Fruit fly (Drosophila melanogaster) whole organism, embryonic: Measurements from ENCODE around the gene Col4a1.
A peak's percentile ranks its signal among the peaks of the same experiment; 100 is the strongest.

ENCODE experiments used
- Blimp-1 ChIP-seq: fragments of 200-800 bp; sonication (Bioruptor generic); optimal IDR thresholded peaks from 3 replicates; lab custom pipeline; 2018; ENCODE audit warnings: missing biosample characterization, missing genetic modification characterization, mild to moderate bottlenecking, moderate library complexity, missing genetic modification reagents
- CG12659 ChIP-seq: fragments of 200-800 bp; sonication (Bioruptor generic); optimal IDR thresholded peaks from 3 replicates; lab custom pipeline; 2017; ENCODE audit warnings: mild to moderate bottlenecking, missing biosample characterization, missing genetic modification reagents, missing genetic modification characterization
- CG12769 ChIP-seq: fragments of 200-800 bp; sonication (Bioruptor generic); optimal IDR thresholded peaks from 2 replicates; lab custom pipeline; 2019; ENCODE audit warnings: missing biosample characterization, mild to moderate bottlenecking, missing genetic modification characterization, moderate library complexity
- CG14014 ChIP-seq: fragments of 200-800 bp; sonication (Bioruptor generic); IDR thresholded peaks from 2 replicates; pipeline ENCODE4 v1.3.6; 2022; ENCODE audit warnings: missing biosample characterization, missing genetic modification characterization
- CG14050 ChIP-seq: fragments of 200-800 bp; sonication (Bioruptor generic); IDR thresholded peaks from 3 replicates; pipeline ENCODE4 v1.3.6; 2022; ENCODE audit warnings: missing biosample characterization, missing genetic modification characterization
- CG2116 ChIP-seq: fragments of 200-800 bp; sonication (Bioruptor generic); optimal IDR thresholded peaks from 3 replicates; lab custom pipeline; 2018; ENCODE audit warnings: missing biosample characterization, mild to moderate bottlenecking, missing genetic modification characterization
- CG32532 ChIP-seq: fragments of 200-800 bp; sonication (Bioruptor generic); IDR thresholded peaks from 2 replicates; pipeline ENCODE4 v1.3.6; 2022; ENCODE audit warnings: missing biosample characterization, missing genetic modification characterization
- CG4730 ChIP-seq: fragments of 200-800 bp; sonication (Bioruptor generic); IDR thresholded peaks from 2 replicates; pipeline ENCODE4 v1.3.6; 2022; ENCODE audit warnings: missing biosample characterization, missing genetic modification characterization
- CG7556 ChIP-seq: fragments of 200-800 bp; sonication (Bioruptor generic); optimal IDR thresholded peaks from 2 replicates; lab custom pipeline; 2017; ENCODE audit warnings: missing biosample characterization, mild to moderate bottlenecking, missing genetic modification characterization
- CG7987 ChIP-seq: fragments of 200-800 bp; sonication (Bioruptor generic); optimal IDR thresholded peaks from 2 replicates; lab custom pipeline; 2018; ENCODE audit warnings: missing biosample characterization, mild to moderate bottlenecking, missing genetic modification characterization, moderate library complexity
- CG8089 ChIP-seq: fragments of 200-800 bp; sonication (Bioruptor generic); optimal IDR thresholded peaks from 3 replicates; lab custom pipeline; 2016; ENCODE audit warnings: missing biosample characterization, missing genetic modification characterization
- CG9727 ChIP-seq: fragments of 200-800 bp; sonication (Bioruptor generic); optimal IDR thresholded peaks from 3 replicates; lab custom pipeline; 2017; ENCODE audit warnings: missing biosample characterization, mild to moderate bottlenecking, missing genetic modification characterization
- CHES-1-like ChIP-seq: fragments of 200-800 bp; sonication (Bioruptor generic); optimal IDR thresholded peaks from 2 replicates; lab custom pipeline; 2016; ENCODE audit warnings: missing biosample characterization, missing genetic modification characterization
- CTCF ChIP-seq: fragments of 200-800 bp; sonication (Bioruptor generic); optimal IDR thresholded peaks from 2 replicates; lab custom pipeline; 2017; ENCODE audit warnings: missing biosample characterization, mild to moderate bottlenecking, missing genetic modification characterization, moderate library complexity
- Doc2 ChIP-seq: fragments of 200-800 bp; sonication (Bioruptor generic); IDR thresholded peaks from 2 replicates; pipeline ENCODE4 v1.3.6; 2022; ENCODE audit warnings: missing biosample characterization, missing genetic modification characterization
- E2f2 ChIP-seq: fragments of 200-800 bp; sonication (Bioruptor generic); IDR thresholded peaks from 2 replicates; pipeline ENCODE4 v1.3.6; 2022; ENCODE audit warnings: missing biosample characterization, missing genetic modification characterization
- Ets65A ChIP-seq: fragments of 200-800 bp; sonication (Bioruptor generic); peaks from one replicate; lab custom pipeline; 2016; ENCODE audit warnings: missing biosample characterization, missing genetic modification characterization
- H15 ChIP-seq: fragments of 200-800 bp; sonication (Bioruptor generic); IDR thresholded peaks from 3 replicates; pipeline ENCODE4 v1.3.6; 2022; ENCODE audit warnings: missing biosample characterization, missing genetic modification characterization
- Hey ChIP-seq: fragments of 200-800 bp; sonication (Bioruptor generic); optimal IDR thresholded peaks from 3 replicates; lab custom pipeline; 2018; ENCODE audit warnings: missing biosample characterization, mild to moderate bottlenecking, missing genetic modification characterization
- Hmr ChIP-seq: fragments of 200-800 bp; sonication (Bioruptor generic); optimal IDR thresholded peaks from 3 replicates; lab custom pipeline; 2017; ENCODE audit warnings: mild to moderate bottlenecking, missing biosample characterization, missing genetic modification reagents, missing genetic modification characterization
- Mrtf ChIP-seq: fragments of 200-800 bp; sonication (Bioruptor generic); IDR thresholded peaks from 3 replicates; pipeline ENCODE4 v1.3.6; 2022; ENCODE audit warnings: missing biosample characterization, missing genetic modification characterization
- NFAT ChIP-seq: fragments of 200-800 bp; sonication (Bioruptor generic); IDR thresholded peaks from 2 replicates; pipeline ENCODE4 v1.3.6; 2022; ENCODE audit warnings: missing biosample characterization, missing genetic modification characterization
- Oaz ChIP-seq: fragments of 200-800 bp; sonication (Bioruptor generic); IDR thresholded peaks from 2 replicates; pipeline ENCODE4 v1.3.6; 2022; ENCODE audit warnings: missing biosample characterization, missing genetic modification characterization
- Opbp ChIP-seq: fragments of 200-800 bp; sonication (Bioruptor generic); IDR thresholded peaks from 3 replicates; pipeline ENCODE4 v1.3.6; 2022; ENCODE audit warnings: missing biosample characterization, missing genetic modification characterization; ENCODE audit not compliant: partially characterized antibody
- Sin3A ChIP-seq: fragments of >200 bp; optimal IDR thresholded peaks from 2 replicates; lab custom pipeline; 2018
- Sry-β ChIP-seq: fragments of 200-800 bp; sonication (Bioruptor generic); optimal IDR thresholded peaks from 2 replicates; lab custom pipeline; 2018; ENCODE audit warnings: missing biosample characterization, mild to moderate bottlenecking, missing genetic modification characterization, moderate library complexity
- Taf1 ChIP-seq: fragments of 200-800 bp; sonication (Bioruptor generic); IDR thresholded peaks from 2 replicates; pipeline ENCODE4 v1.3.6; 2022; ENCODE audit warnings: missing biosample characterization, missing genetic modification characterization
- Trl ChIP-seq, 3 experiments: fragments of >200 bp in 2 of 3; fragments of 200-800 bp in 1 of 3; sonication (Bioruptor generic) in 1 of 3; optimal IDR thresholded peaks; 2 replicates in 1 of 3; 3 replicates in 2 of 3; lab custom pipeline; 2016 to 2017; ENCODE audit warnings: missing biosample characterization in 1 of 3, missing genetic modification characterization in 1 of 3
- aop ChIP-seq: fragments of 200-800 bp; sonication (Bioruptor generic); IDR thresholded peaks from 2 replicates; pipeline ENCODE4 v1.3.6; 2022; ENCODE audit warnings: missing biosample characterization, missing genetic modification characterization
- ase ChIP-seq: fragments of 200-800 bp; sonication (Bioruptor generic); IDR thresholded peaks from 3 replicates; pipeline ENCODE4 v1.3.6; 2022; ENCODE audit warnings: missing biosample characterization, missing genetic modification characterization
- cato ChIP-seq: fragments of 200-800 bp; sonication (Bioruptor generic); optimal IDR thresholded peaks from 2 replicates; lab custom pipeline; 2016; ENCODE audit warnings: missing biosample characterization, missing genetic modification characterization, borderline replicate concordance
- chif ChIP-seq, 2 experiments: fragments of 200-800 bp; sonication (Bioruptor generic); optimal IDR thresholded peaks; 3 replicates each; lab custom pipeline; 2016; ENCODE audit warnings: missing biosample characterization in 2 of 2, missing genetic modification characterization in 2 of 2
- croc ChIP-seq: fragments of 200-800 bp; sonication (Bioruptor generic); conservative IDR thresholded peaks from 3 replicates; pipeline ENCODE4 v1.3.6; 2022; ENCODE audit warnings: missing biosample characterization, missing genetic modification characterization
- dmrt11E ChIP-seq: fragments of 200-800 bp; sonication (Bioruptor generic); optimal IDR thresholded peaks from 3 replicates; lab custom pipeline; 2018; ENCODE audit warnings: missing biosample characterization, mild to moderate bottlenecking, missing genetic modification characterization, moderate library complexity
- dysf ChIP-seq: fragments of 200-800 bp; sonication (Bioruptor generic); IDR thresholded peaks from 3 replicates; pipeline ENCODE4 v1.3.6; 2022; ENCODE audit warnings: missing biosample characterization, missing genetic modification characterization
- eve ChIP-seq, 2 experiments: fragments of >200 bp; optimal IDR thresholded peaks; 2 replicates each; lab custom pipeline; 2017; ENCODE audit warnings: missing biosample characterization in 2 of 2, missing genetic modification characterization in 2 of 2
- fu2 ChIP-seq: fragments of 200-800 bp; sonication (Bioruptor generic); optimal IDR thresholded peaks from 2 replicates; lab custom pipeline; 2016; ENCODE audit warnings: missing biosample characterization, missing genetic modification characterization
- gce ChIP-seq: fragments of 200-800 bp; sonication (Bioruptor generic); IDR thresholded peaks from 3 replicates; pipeline ENCODE4 v1.3.6; 2022; ENCODE audit warnings: missing biosample characterization, missing genetic modification characterization
- grau ChIP-seq: fragments of 200-800 bp; optimal IDR thresholded peaks from 3 replicates; lab custom pipeline; 2019; ENCODE audit warnings: missing biosample characterization, mild to moderate bottlenecking, missing genetic modification characterization, moderate library complexity
- pum ChIP-seq: fragments of 200-800 bp; sonication (Bioruptor generic); optimal IDR thresholded peaks from 2 replicates; lab custom pipeline; 2016; ENCODE audit warnings: missing biosample characterization, missing genetic modification characterization
- ranshi ChIP-seq: fragments of 200-800 bp; sonication (Bioruptor generic); IDR thresholded peaks from 2 replicates; pipeline ENCODE4 v1.3.6; 2022; ENCODE audit warnings: missing biosample characterization, missing genetic modification characterization
- rib ChIP-seq: fragments of 200-800 bp; sonication (Bioruptor generic); IDR thresholded peaks from 2 replicates; pipeline ENCODE4 v1.3.6; 2022; ENCODE audit warnings: missing biosample characterization, missing genetic modification characterization
- row ChIP-seq: fragments of 200-800 bp; sonication (Bioruptor generic); IDR thresholded peaks from 3 replicates; pipeline ENCODE4 v1.3.6; 2022; ENCODE audit warnings: missing biosample characterization, missing genetic modification characterization
- scrt ChIP-seq: fragments of 200-800 bp; sonication (Bioruptor generic); optimal IDR thresholded peaks from 2 replicates; lab custom pipeline; 2018; ENCODE audit warnings: missing biosample characterization, mild to moderate bottlenecking, missing genetic modification characterization, moderate library complexity
- sim ChIP-seq: fragments of 200-800 bp; sonication (Bioruptor generic); IDR thresholded peaks from 2 replicates; pipeline ENCODE4 v1.3.6; 2022; ENCODE audit warnings: missing biosample characterization, missing genetic modification characterization
- sr ChIP-seq: fragments of 200-800 bp; sonication (Bioruptor generic); IDR thresholded peaks from 3 replicates; pipeline ENCODE4 v1.3.6; 2022; ENCODE audit warnings: missing biosample characterization, missing genetic modification characterization
- tll ChIP-seq, 2 experiments: fragments of 200-800 bp in 1 of 2; fragments of >200 bp in 1 of 2; sonication (Bioruptor generic) in 1 of 2; optimal IDR thresholded peaks; 2 replicates each; lab custom pipeline; 2017 to 2019; ENCODE audit warnings: missing biosample characterization in 2 of 2, missing genetic modification characterization in 2 of 2, mild to moderate bottlenecking in 1 of 2, moderate library complexity in 1 of 2
- tna ChIP-seq: fragments of 200-800 bp; sonication (Bioruptor generic); IDR thresholded peaks from 2 replicates; pipeline ENCODE4 v1.3.6; 2022; ENCODE audit warnings: missing biosample characterization, missing genetic modification characterization; ENCODE audit not compliant: partially characterized antibody
- unc-4 ChIP-seq: fragments of 200-800 bp; sonication (Bioruptor generic); IDR thresholded peaks from 2 replicates; pipeline ENCODE4 v1.3.6; 2022; ENCODE audit warnings: missing biosample characterization, missing genetic modification characterization; ENCODE audit not compliant: partially characterized antibody

The Col4a1 gene

DNA sequence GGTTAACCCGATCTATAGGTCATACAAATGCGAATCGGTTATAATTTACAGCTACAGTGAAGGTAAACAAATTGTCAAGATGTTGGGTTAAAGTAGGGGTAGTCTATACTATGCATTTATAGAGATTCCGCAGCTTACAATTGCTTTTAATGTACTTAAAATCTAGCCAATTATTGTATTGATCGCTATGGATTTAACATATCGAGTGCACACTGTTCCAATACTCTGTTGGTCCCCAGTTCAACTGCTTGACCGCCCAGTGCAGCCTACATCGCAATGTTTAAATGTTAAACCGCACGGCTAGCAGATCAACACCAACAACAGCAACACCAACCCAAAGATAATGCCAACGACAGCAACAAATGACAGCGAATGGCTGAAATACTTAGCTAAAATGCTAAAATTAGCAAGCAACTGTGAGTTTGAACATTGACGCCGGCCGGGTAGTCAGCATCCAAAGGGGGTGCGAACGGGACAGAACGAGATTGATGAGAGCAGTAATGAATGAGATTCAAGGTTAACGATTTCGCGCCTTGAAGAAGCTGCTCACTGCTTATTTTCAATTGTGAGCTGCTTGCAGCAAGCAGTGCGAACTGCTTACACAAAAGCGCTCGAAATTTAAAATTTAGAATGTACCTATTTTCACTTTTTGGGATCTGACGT, 28.4 kb upstream of the Col4a1 start (continued):
- peak; percentile 12; the same call in 1 of the 3 replicates for TF ChIP-seq gce (GFP tag; lab: Robert Waterston, UW)
- peak; percentile 44; the same call in 2 of the 3 replicates for TF ChIP-seq ase (GFP tag; lab: Robert Waterston, UW)
- peak; percentile 11; the same call in 2 of the 3 replicates for TF ChIP-seq dysf
- peak; percentile 73 for TF ChIP-seq Ets65A (GFP tag; lab: Kevin White, UChicago)
- no peak for TF ChIP-seq CG2116 (GFP tag; lab: Kevin White, UChicago)
- no peak for TF ChIP-seq tll (GFP tag; optimal IDR thresholded peaks at IDR 0.05; lab: Kevin White, UChicago)
- TF ChIP-seq Taf1: peak; percentile 52
- TF ChIP-seq croc: peak; percentile 12; the same call in 2 of the 3 replicates
- peak; percentile 50 for TF ChIP-seq CG32532 (GFP tag; lab: Robert Waterston, UW)
- no peak for TF ChIP-seq Hey (tag; lab: Kevin White, UChicago)
- no peak for TF ChIP-seq CG9727 (GFP tag; lab: Kevin White, UChicago)
- no peak for TF ChIP-seq cato (GFP tag; lab: Kevin White, UChicago)
- TF ChIP-seq E2f2: peak; percentile 94
- no peak for TF ChIP-seq chif (GFP tag; optimal IDR thresholded peaks at IDR 0.05; lab: Kevin White, UChicago)
- peak; percentile 35 for TF ChIP-seq NFAT (GFP tag; lab: Robert Waterston, UW)
- TF ChIP-seq scrt (GFP tag; lab: Kevin White, UChicago): no peak
- TF ChIP-seq pum (GFP tag; lab: Kevin White, UChicago): no peak
- TF ChIP-seq Sry-β: no peak
- peak; percentile 41; the same call in 1 of the 2 replicates for TF ChIP-seq ranshi (GFP tag; lab: Robert Waterston, UW)
- peak; percentile 4 for TF ChIP-seq Sin3A (lab: Kevin White, UChicago)
- peak in 1 of 2 experiments; percentile 29 for TF ChIP-seq Trl (optimal IDR thresholded peaks at IDR 0.05; lab: Kevin White, UChicago)
- TF ChIP-seq Trl (GFP tag; optimal IDR thresholded peaks at IDR 0.05; lab: Kevin White, UChicago): peak; percentile 41
- TF ChIP-seq CTCF (GFP tag; lab: Kevin White, UChicago): peak; percentile 33
- TF ChIP-seq Blimp-1 (GFP tag; lab: Kevin White, UChicago): peak; percentile 48
- TF ChIP-seq unc-4 (GFP tag; lab: Robert Waterston, UW): 0 out of 2 replicates have a peak, but pooled peaks have one; percentile 36
- TF ChIP-seq CG14014: peak; percentile 52
- TF ChIP-seq CG7556 (GFP tag; lab: Kevin White, UChicago): no peak
- peak; percentile 94 for TF ChIP-seq grau (tag; lab: Kevin White, UChicago)
- peak; percentile 67; the same call in 2 of the 3 replicates for TF ChIP-seq Opbp (GFP tag; lab: Robert Waterston, UW)
- peak; percentile 21 for TF ChIP-seq CG12769 (tag; lab: Kevin White, UChicago)
- 0 out of 2 replicates have a peak, but pooled peaks have one; percentile 6 for TF ChIP-seq Oaz (GFP tag; lab: Robert Waterston, UW)
- TF ChIP-seq fu2: no peak
- TF ChIP-seq row (GFP tag; lab: Robert Waterston, UW): no peak; the same call in 2 of the 3 replicates
- 0 out of 2 replicates have a peak, but pooled peaks have one; percentile 43 for TF ChIP-seq aop
- TF ChIP-seq sim (GFP tag; lab: Robert Waterston, UW): no peak
- peak; percentile 19; the same call in 2 of the 3 replicates for TF ChIP-seq CG14050 (GFP tag; lab: Robert Waterston, UW)
- peak; percentile 26; the same call in 2 of the 3 replicates for TF ChIP-seq Mrtf (GFP tag; lab: Robert Waterston, UW)
- 0 out of 2 replicates have a peak, but pooled peaks have one; percentile 4 for TF ChIP-seq Doc2 (GFP tag; lab: Robert Waterston, UW)
- peak; percentile 48; the same call in 2 of the 3 replicates for TF ChIP-seq H15 (GFP tag; lab: Robert Waterston, UW)
- 0 out of 3 replicates have a peak, but pooled peaks have one; percentile 7 for TF ChIP-seq sr (GFP tag; lab: Robert Waterston, UW)
- peak in 1 of 2 experiments; percentile 44 for TF ChIP-seq eve (GFP tag; optimal IDR thresholded peaks at IDR 0.05; lab: Kevin White, UChicago)
- peak; percentile 84 for TF ChIP-seq rib (GFP tag; lab: Robert Waterston, UW)
- TF ChIP-seq CG4730 (GFP tag; lab: Robert Waterston, UW): peak; percentile 24
- no peak for TF ChIP-seq CG12659 (GFP tag; lab: Kevin White, UChicago)
- TF ChIP-seq Hmr (GFP tag; lab: Kevin White, UChicago): no peak
- TF ChIP-seq dmrt11E (tag; lab: Kevin White, UChicago): no peak
- no peak for TF ChIP-seq CG7987 (GFP tag; lab: Kevin White, UChicago)
- TF ChIP-seq CHES-1-like (GFP tag; lab: Kevin White, UChicago): no peak
- peak; percentile 19; the same call in 1 of the 2 replicates for TF ChIP-seq tna (GFP tag; lab: Robert Waterston, UW)
- no peak for TF ChIP-seq CG8089 (GFP tag; lab: Kevin White, UChicago)
